Fruit fly (Drosophila melanogaster) Kc167 (cell line): ENCODE data around the gene Ptp4E.

Experiments
- Myc ChIP-seq: fragments of >200 bp; optimal IDR thresholded peaks from 2 replicates; lab custom pipeline; 2017; ENCODE audit warnings: missing external identifiers
- Sin3A ChIP-seq: fragments of >200 bp; optimal IDR thresholded peaks from 2 replicates; lab custom pipeline; 2018; ENCODE audit warnings: missing external identifiers
- h ChIP-seq: fragments of >200 bp; optimal IDR thresholded peaks from 3 replicates; lab custom pipeline; 2018; ENCODE audit warnings: missing external identifiers
- insv ChIP-seq: fragments of >200 bp; optimal IDR thresholded peaks from 3 replicates; lab custom pipeline; 2018; ENCODE audit warnings: missing external identifiers
- psq ChIP-seq: fragments of >200 bp; optimal IDR thresholded peaks from 2 replicates; lab custom pipeline; 2017; ENCODE audit warnings: missing external identifiers
- ttk ChIP-seq: sonication (Bioruptor generic); optimal IDR thresholded peaks from 2 replicates; lab custom pipeline; 2017; ENCODE audit warnings: missing external identifiers

Ptp4E gene

dm6 chrX:4938986-4939385 lies at the start of gene Ptp4E:
Gene Ptp4E, plus strand, starts transcription at chrX:4939128.
- TF ChIP-seq psq, result no peak
- no peak for TF ChIP-seq h (lab: Kevin White, UChicago)
- TF ChIP-seq insv (lab: Kevin White, UChicago), result no peak
- no peak for TF ChIP-seq Myc (lab: Kevin White, UChicago)
- TF ChIP-seq Sin3A, result no peak
- no peak for TF ChIP-seq ttk (lab: Kevin White, UChicago)

dm6 chrX:4894596-4894995 lies 44.3 kb upstream of the Ptp4E start:
- no peak for TF ChIP-seq Sin3A
- TF ChIP-seq h (lab: Kevin White, UChicago), result no peak
- TF ChIP-seq Myc (lab: Kevin White, UChicago), result no peak
- no peak for TF ChIP-seq ttk (lab: Kevin White, UChicago)
- TF ChIP-seq insv (lab: Kevin White, UChicago), result no peak
- no peak for TF ChIP-seq psq

dm6 chrX:4896892-4897291 lies 42.0 kb upstream of the Ptp4E start:
- TF ChIP-seq Sin3A, result no peak
- TF ChIP-seq insv (lab: Kevin White, UChicago), result no peak
- TF ChIP-seq Myc (lab: Kevin White, UChicago), result no peak
- no peak for TF ChIP-seq h (lab: Kevin White, UChicago)
- TF ChIP-seq ttk (lab: Kevin White, UChicago), result no peak
- no peak for TF ChIP-seq psq

dm6 chrX:4906573-4906972 lies 32.4 kb upstream of the Ptp4E start, which contains the start of gene CG6927:
Gene CG6927, plus strand, starts transcription at chrX:4906900.
- TF ChIP-seq insv (lab: Kevin White, UChicago) (no peak), Sin3A (no peak), psq (no peak), h (lab: Kevin White, UChicago) (no peak), ttk (lab: Kevin White, UChicago) (no peak), Myc (lab: Kevin White, UChicago) (no peak)

dm6 chrX:4908926-4909432 lies 29.9 kb upstream of the Ptp4E start, which contains the start of gene CG32772:
Gene CG32772, plus strand, starts transcription at chrX:4909102.
- no peak for TF ChIP-seq Myc (lab: Kevin White, UChicago)
- TF ChIP-seq psq, result peak; percentile 1

dm6 chrX:4909938-4910778 lies 28.8 kb upstream of the Ptp4E start:
- TF ChIP-seq h (lab: Kevin White, UChicago) (no peak), Sin3A (no peak), Myc (lab: Kevin White, UChicago) (no peak), ttk (lab: Kevin White, UChicago) (no peak), psq (peak; percentile 75), insv (lab: Kevin White, UChicago) (no peak)

dm6 chrX:4911060-4911459 lies 27.9 kb upstream of the Ptp4E start:
- no peak for TF ChIP-seq ttk (lab: Kevin White, UChicago)
- no peak for TF ChIP-seq psq
- TF ChIP-seq insv (lab: Kevin White, UChicago), result no peak
- no peak for TF ChIP-seq Sin3A
- TF ChIP-seq h (lab: Kevin White, UChicago), result no peak
- no peak for TF ChIP-seq Myc (lab: Kevin White, UChicago)

- TF ChIP-seq h (lab: Kevin White, UChicago), result no peak
- TF ChIP-seq insv (lab: Kevin White, UChicago), result no peak
- peak; percentile 44 for TF ChIP-seq psq
These were observed 27.1 kb upstream of the Ptp4E start for dm6 chrX:4911765-4912245.

dm6 chrX:4912370-4912769 lies 26.6 kb upstream of the Ptp4E start:
- TF ChIP-seq ttk (lab: Kevin White, UChicago) (no peak), Myc (lab: Kevin White, UChicago) (no peak), h (lab: Kevin White, UChicago) (no peak), psq (no peak)

- TF ChIP-seq ttk (lab: Kevin White, UChicago) (no peak), insv (lab: Kevin White, UChicago) (no peak), Sin3A (no peak), psq (no peak), h (lab: Kevin White, UChicago) (no peak), Myc (lab: Kevin White, UChicago) (no peak)
These were observed 20.5 kb upstream of the Ptp4E start, which contains the start of the genes CG4041 and Hgsnat for dm6 chrX:4918228-4919022. Gene CG4041, minus strand, starts transcription at chrX:4918447. Gene Hgsnat, plus strand, starts transcription at chrX:4918730.

dm6 chrX:4919040-4919881 lies 19.7 kb upstream of the Ptp4E start:
- TF ChIP-seq Myc (lab: Kevin White, UChicago), result no peak
- no peak for TF ChIP-seq psq
- no peak for TF ChIP-seq Sin3A
- TF ChIP-seq ttk (lab: Kevin White, UChicago), result no peak
- no peak for TF ChIP-seq h (lab: Kevin White, UChicago)
- no peak for TF ChIP-seq insv (lab: Kevin White, UChicago)
